Fruit fly (Drosophila melanogaster) whole organism, wandering third instar larva: ENCODE results near the gene ara.

Experiments
- Abd-B ChIP-seq: fragments of >200 bp; optimal IDR thresholded peaks from 2 replicates; lab custom pipeline; 2017; ENCODE audit warnings: missing biosample characterization, missing genetic modification characterization
- CG32264 ChIP-seq: fragments of 200-800 bp; sonication (Bioruptor generic); optimal IDR thresholded peaks from 2 replicates; lab custom pipeline; 2016; ENCODE audit warnings: missing biosample characterization, missing genetic modification characterization
- Dfd ChIP-seq: fragments of >200 bp; optimal IDR thresholded peaks from 2 replicates; lab custom pipeline; 2017; ENCODE audit warnings: missing biosample characterization, missing genetic modification characterization
- Myc ChIP-seq: fragments of >200 bp; optimal IDR thresholded peaks from 2 replicates; lab custom pipeline; 2017
- N ChIP-seq: fragments of >200 bp; optimal IDR thresholded peaks from 2 replicates; lab custom pipeline; 2018; ENCODE audit warnings: missing biosample characterization, missing external identifiers, missing genetic modification characterization
- Rel ChIP-seq, 2 experiments: fragments of 200-800 bp; sonication (Bioruptor generic) in 1 of 2; optimal IDR thresholded peaks; 2 replicates in 1 of 2; 3 replicates in 1 of 2; lab custom pipeline; 2016 to 2019; ENCODE audit warnings: mild to moderate bottlenecking in 2 of 2, missing biosample characterization in 2 of 2, missing genetic modification characterization in 2 of 2, moderate library complexity in 1 of 2
- dl ChIP-seq, 2 experiments: fragments of 175-275, 200-275 bp in 1 of 2; fragments of 200-275 bp in 1 of 2; sonication (Bioruptor generic); optimal IDR thresholded peaks; lab custom pipeline; 2018; ENCODE audit warnings: mild to moderate bottlenecking in 2 of 2, missing biosample characterization in 2 of 2, missing genetic modification characterization in 2 of 2, moderate library complexity in 2 of 2; ENCODE audit not compliant: partially characterized antibody in 2 of 2, insufficient read depth in 1 of 2
- lola ChIP-seq: fragments of >200 bp; optimal IDR thresholded peaks from 2 replicates; lab custom pipeline; 2017; ENCODE audit warnings: missing biosample characterization, missing genetic modification characterization
- rgr ChIP-seq: fragments of 200-800 bp; sonication (Bioruptor generic); optimal IDR thresholded peaks from 3 replicates; lab custom pipeline; 2016; ENCODE audit warnings: missing biosample characterization, mild to moderate bottlenecking, missing genetic modification characterization
- usp ChIP-seq: fragments of >200 bp; optimal IDR thresholded peaks from 2 replicates; lab custom pipeline; 2017; ENCODE audit warnings: missing biosample characterization, missing genetic modification characterization

dm6 chr3L:12557736-12558135 lies 22.7 kb upstream of the ara start:
- TF ChIP-seq Dfd (no peak), N (GFP tag; lab: Kevin White, UChicago) (no peak), usp (GFP tag; lab: Kevin White, UChicago) (no peak), Myc (no peak), Abd-B (GFP tag; lab: Kevin White, UChicago) (no peak), rgr (GFP tag; lab: Kevin White, UChicago) (peak; percentile 71), lola (GFP tag; lab: Kevin White, UChicago) (no peak), CG32264 (no peak), Rel (GFP tag; optimal IDR thresholded peaks at IDR 0.05; lab: Kevin White, UChicago) (no peak), Rel (tag; optimal IDR thresholded peaks at IDR 0.05; lab: Kevin White, UChicago) (no peak), dl (GFP tag; optimal IDR thresholded peaks at IDR 0.05; lab: Kevin White, UChicago; ENCODE audit: insufficient read depth in 1 of 2, partially characterized antibody in 2 of 2) (no peak)
